Fruit fly (Drosophila melanogaster) whole organism, embryonic: ENCODE data around the gene Cpr78Cb.
A peak's percentile ranks its signal among the peaks of the same experiment; 100 is the strongest.

ENCODE experiments used
- Aef1 ChIP-seq: fragments of 200-800 bp; sonication (Bioruptor generic); IDR thresholded peaks from 3 replicates; pipeline ENCODE4 v1.3.6; 2022; ENCODE audit warnings: missing biosample characterization, missing genetic modification characterization
- Atf-2 ChIP-seq: fragments of 200-800 bp; sonication (Bioruptor generic); optimal IDR thresholded peaks from 2 replicates; lab custom pipeline; 2016; ENCODE audit warnings: missing biosample characterization, missing genetic modification characterization
- Atf3 ChIP-seq: fragments of 200-800 bp; sonication (Bioruptor generic); optimal IDR thresholded peaks from 3 replicates; lab custom pipeline; 2016; ENCODE audit warnings: missing biosample characterization, missing genetic modification characterization
- CG10274 ChIP-seq: fragments of 200-800 bp; sonication (Bioruptor generic); optimal IDR thresholded peaks from 3 replicates; lab custom pipeline; 2017; ENCODE audit warnings: missing biosample characterization, mild to moderate bottlenecking, missing genetic modification characterization
- CG10366 ChIP-seq: fragments of 200-800 bp; sonication (Bioruptor generic); IDR thresholded peaks from 2 replicates; pipeline ENCODE4 v1.3.6; 2022; ENCODE audit warnings: missing biosample characterization, missing genetic modification characterization
- CG10654 ChIP-seq: fragments of 200-800 bp; sonication (Bioruptor generic); optimal IDR thresholded peaks from 2 replicates; lab custom pipeline; 2016; ENCODE audit warnings: missing biosample characterization, missing genetic modification characterization
- CG11504 ChIP-seq: fragments of 200-800 bp; sonication (Bioruptor generic); optimal IDR thresholded peaks from 3 replicates; lab custom pipeline; 2019; ENCODE audit warnings: missing biosample characterization, mild to moderate bottlenecking, missing genetic modification characterization, moderate library complexity
- CG11696 ChIP-seq: fragments of 200-800 bp; sonication (Bioruptor generic); IDR thresholded peaks from 2 replicates; pipeline ENCODE4 v1.3.6; 2022; ENCODE audit warnings: missing biosample characterization, missing genetic modification characterization
- CG11723 ChIP-seq: fragments of 200-800 bp; sonication (Bioruptor generic); optimal IDR thresholded peaks from 2 replicates; lab custom pipeline; 2017; ENCODE audit warnings: missing biosample characterization, mild to moderate bottlenecking, missing genetic modification characterization
- CG12659 ChIP-seq: fragments of 200-800 bp; sonication (Bioruptor generic); optimal IDR thresholded peaks from 3 replicates; lab custom pipeline; 2017; ENCODE audit warnings: mild to moderate bottlenecking, missing biosample characterization, missing genetic modification reagents, missing genetic modification characterization
- CG13894 ChIP-seq: fragments of 200-800 bp; sonication (Bioruptor generic); optimal IDR thresholded peaks from 3 replicates; lab custom pipeline; 2018; ENCODE audit warnings: missing biosample characterization, mild to moderate bottlenecking, missing genetic modification characterization, moderate library complexity
- CG15479 ChIP-seq: fragments of 200-800 bp; sonication (Bioruptor generic); optimal IDR thresholded peaks from 3 replicates; lab custom pipeline; 2019; ENCODE audit warnings: missing biosample characterization, mild to moderate bottlenecking, missing genetic modification characterization, moderate library complexity
- CG16813 ChIP-seq: fragments of 200-800 bp; sonication (Bioruptor generic); IDR thresholded peaks from 3 replicates; pipeline ENCODE4 v1.3.6; 2022; ENCODE audit warnings: missing biosample characterization, missing genetic modification characterization; ENCODE audit not compliant: partially characterized antibody
- CG17328 ChIP-seq: fragments of 200-800 bp; sonication (Bioruptor generic); IDR thresholded peaks from 2 replicates; pipeline ENCODE4 v1.3.6; 2022; ENCODE audit warnings: missing biosample characterization, missing genetic modification characterization
- CG17829 ChIP-seq: fragments of 200-800 bp; optimal IDR thresholded peaks from 2 replicates; lab custom pipeline; 2019; ENCODE audit warnings: missing biosample characterization, mild to moderate bottlenecking, missing genetic modification characterization, moderate library complexity
- CG6254 ChIP-seq: fragments of 200-800 bp; sonication (Bioruptor generic); optimal IDR thresholded peaks from 3 replicates; lab custom pipeline; 2017; ENCODE audit warnings: mild to moderate bottlenecking, missing biosample characterization, missing genetic modification reagents, missing genetic modification characterization
- Camta ChIP-seq: fragments of 200-800 bp; sonication (Bioruptor generic); optimal IDR thresholded peaks from 2 replicates; lab custom pipeline; 2016; ENCODE audit warnings: missing biosample characterization, missing genetic modification characterization
- ERR ChIP-seq: fragments of 200-800 bp; sonication (Bioruptor generic); optimal IDR thresholded peaks from 2 replicates; lab custom pipeline; 2016; ENCODE audit warnings: missing biosample characterization, missing genetic modification characterization
- Gug ChIP-seq: fragments of 200-800 bp; sonication (Bioruptor generic); IDR thresholded peaks from 4 replicates; pipeline ENCODE4 v1.3.6; 2022; ENCODE audit warnings: missing biosample characterization, missing genetic modification characterization
- HmgD ChIP-seq: fragments of 200-800 bp; sonication (Bioruptor generic); optimal IDR thresholded peaks from 3 replicates; lab custom pipeline; 2016; ENCODE audit warnings: missing biosample characterization, missing genetic modification characterization
- Hmr ChIP-seq: fragments of 200-800 bp; sonication (Bioruptor generic); optimal IDR thresholded peaks from 3 replicates; lab custom pipeline; 2017; ENCODE audit warnings: mild to moderate bottlenecking, missing biosample characterization, missing genetic modification reagents, missing genetic modification characterization
- Hmx ChIP-seq: fragments of 200-800 bp; sonication (Bioruptor generic); optimal IDR thresholded peaks from 2 replicates; lab custom pipeline; 2016; ENCODE audit warnings: missing biosample characterization, missing genetic modification characterization
- MBD-R2 ChIP-seq: fragments of 200-800 bp; sonication (Bioruptor generic); IDR thresholded peaks from 2 replicates; pipeline ENCODE4 v1.3.6; 2022; ENCODE audit warnings: missing biosample characterization, missing genetic modification characterization
- Mes4 ChIP-seq: fragments of 200-800 bp; sonication (Bioruptor generic); optimal IDR thresholded peaks from 2 replicates; lab custom pipeline; 2016; ENCODE audit warnings: missing biosample characterization, missing genetic modification characterization
- NK7.1 ChIP-seq: fragments of 200-800 bp; sonication (Bioruptor generic); optimal IDR thresholded peaks from 3 replicates; lab custom pipeline; 2016; ENCODE audit warnings: missing biosample characterization, missing genetic modification characterization
- Optix ChIP-seq: fragments of 200-800 bp; sonication (Bioruptor generic); IDR thresholded peaks from 3 replicates; pipeline ENCODE4 v1.3.6; 2022; ENCODE audit warnings: missing biosample characterization, missing genetic modification characterization
- Sox100B ChIP-seq: fragments of 200-800 bp; sonication (Bioruptor generic); optimal IDR thresholded peaks from 3 replicates; lab custom pipeline; 2018; ENCODE audit warnings: missing biosample characterization, mild to moderate bottlenecking, missing genetic modification characterization
- Sox102F ChIP-seq: fragments of 200-800 bp; sonication (Bioruptor generic); optimal IDR thresholded peaks from 2 replicates; lab custom pipeline; 2018; ENCODE audit warnings: missing biosample characterization, mild to moderate bottlenecking, missing genetic modification characterization, moderate library complexity
- amos ChIP-seq: fragments of 200-800 bp; sonication (Bioruptor generic); IDR thresholded peaks from 2 replicates; pipeline ENCODE4 v1.3.6; 2022; ENCODE audit warnings: missing biosample characterization, missing genetic modification characterization; ENCODE audit not compliant: partially characterized antibody
- bab2 ChIP-seq: fragments of 200-800 bp; sonication (Bioruptor generic); optimal IDR thresholded peaks from 2 replicates; lab custom pipeline; 2016; ENCODE audit warnings: missing biosample characterization, missing genetic modification characterization
- bbx ChIP-seq: fragments of 200-800 bp; sonication (Bioruptor generic); IDR thresholded peaks from 2 replicates; pipeline ENCODE4 v1.3.6; 2022; ENCODE audit warnings: missing biosample characterization, missing genetic modification characterization; ENCODE audit not compliant: partially characterized antibody
- chm ChIP-seq: fragments of 200-800 bp; sonication (Bioruptor generic); IDR thresholded peaks from 2 replicates; pipeline ENCODE4 v1.3.6; 2022; ENCODE audit warnings: missing biosample characterization, missing genetic modification characterization
- crp ChIP-seq, 2 experiments: fragments of 200-800 bp; sonication (Bioruptor generic); optimal IDR thresholded peaks; 2 replicates in 1 of 2; 3 replicates in 1 of 2; lab custom pipeline; 2017; ENCODE audit warnings: missing biosample characterization in 2 of 2, missing genetic modification characterization in 2 of 2, mild to moderate bottlenecking in 1 of 2, moderate library complexity in 1 of 2
- exex ChIP-seq: fragments of 200-800 bp; sonication (Bioruptor generic); optimal IDR thresholded peaks from 4 replicates; lab custom pipeline; 2018; ENCODE audit warnings: missing biosample characterization, mild to moderate bottlenecking, missing genetic modification characterization, moderate library complexity
- fru ChIP-seq: fragments of >200 bp; optimal IDR thresholded peaks from 2 replicates; lab custom pipeline; 2017
- gcm2 ChIP-seq: fragments of 200-800 bp; sonication (Bioruptor generic); optimal IDR thresholded peaks from 2 replicates; lab custom pipeline; 2016; ENCODE audit warnings: missing biosample characterization, missing genetic modification characterization
- insv ChIP-seq, 2 experiments: fragments of 200-800 bp; sonication (Bioruptor generic); optimal IDR thresholded peaks; 3 replicates each; lab custom pipeline; 2016 to 2018; ENCODE audit warnings: missing biosample characterization in 2 of 2, missing genetic modification characterization in 2 of 2
- jumu ChIP-seq: fragments of 200-800 bp; sonication (Bioruptor generic); optimal IDR thresholded peaks from 3 replicates; lab custom pipeline; 2016; ENCODE audit warnings: missing biosample characterization, missing genetic modification characterization
- lab ChIP-seq: fragments of 200-800 bp; sonication (Bioruptor generic); optimal IDR thresholded peaks from 3 replicates; lab custom pipeline; 2017; ENCODE audit warnings: missing biosample characterization, missing genetic modification characterization, mild to moderate bottlenecking, moderate library complexity, missing genetic modification reagents
- lilli ChIP-seq: fragments of 200-800 bp; sonication (Bioruptor generic); optimal IDR thresholded peaks from 3 replicates; lab custom pipeline; 2016; ENCODE audit warnings: missing biosample characterization, missing genetic modification characterization
- lmd ChIP-seq: fragments of 200-800 bp; sonication (Bioruptor generic); IDR thresholded peaks from 2 replicates; pipeline ENCODE4 v1.3.6; 2022; ENCODE audit warnings: missing biosample characterization, missing genetic modification characterization
- nerfin-1 ChIP-seq: fragments of 200-800 bp; sonication (Bioruptor generic); optimal IDR thresholded peaks from 3 replicates; lab custom pipeline; 2019; ENCODE audit warnings: missing biosample characterization, mild to moderate bottlenecking, missing genetic modification characterization, moderate library complexity
- nom ChIP-seq: fragments of 200-800 bp; sonication (Bioruptor generic); optimal IDR thresholded peaks from 2 replicates; lab custom pipeline; 2017; ENCODE audit warnings: missing biosample characterization, missing genetic modification characterization, mild to moderate bottlenecking, moderate library complexity, missing genetic modification reagents
- pb ChIP-seq: fragments of 200-800 bp; sonication (Bioruptor generic); optimal IDR thresholded peaks from 3 replicates; lab custom pipeline; 2016; ENCODE audit warnings: missing biosample characterization, missing genetic modification characterization
- peb ChIP-seq: fragments of 200-800 bp; sonication (Bioruptor generic); IDR thresholded peaks from 2 replicates; pipeline ENCODE4 v1.3.6; 2022; ENCODE audit warnings: missing biosample characterization, missing genetic modification characterization
- pnt ChIP-seq: fragments of 200-800 bp; sonication (Bioruptor generic); optimal IDR thresholded peaks from 3 replicates; lab custom pipeline; 2016; ENCODE audit warnings: missing biosample characterization, missing genetic modification characterization
- ranshi ChIP-seq: fragments of 200-800 bp; sonication (Bioruptor generic); IDR thresholded peaks from 2 replicates; pipeline ENCODE4 v1.3.6; 2022; ENCODE audit warnings: missing biosample characterization, missing genetic modification characterization
- toy ChIP-seq: fragments of 200-800 bp; sonication (Bioruptor generic); IDR thresholded peaks from 2 replicates; pipeline ENCODE4 v1.3.6; 2022; ENCODE audit warnings: missing biosample characterization, missing genetic modification characterization
- twi ChIP-seq: fragments of 200-800 bp; optimal IDR thresholded peaks from 2 replicates; lab custom pipeline; 2019; ENCODE audit warnings: missing biosample characterization, mild to moderate bottlenecking, missing genetic modification characterization, moderate library complexity
- usp ChIP-seq: fragments of >200 bp; optimal IDR thresholded peaks from 2 replicates; lab custom pipeline; 2017; ENCODE audit warnings: missing biosample characterization, missing genetic modification characterization
- zen2 ChIP-seq: fragments of 200-800 bp; sonication (Bioruptor generic); IDR thresholded peaks from 3 replicates; pipeline ENCODE4 v1.3.6; 2022; ENCODE audit warnings: missing biosample characterization, missing genetic modification characterization; ENCODE audit not compliant: partially characterized antibody

The Cpr78Cb gene

dm6 chr3L:21280996-21281691 lies 13.1 kb upstream of the Cpr78Cb start, which contains the start of gene ppl (continued):
- TF ChIP-seq lilli (GFP tag; lab: Kevin White, UChicago), result no peak
- TF ChIP-seq CG11696 (GFP tag; lab: Robert Waterston, UW), result no peak
- TF ChIP-seq Sox102F (GFP tag; lab: Kevin White, UChicago), result no peak
- no peak for TF ChIP-seq jumu
- TF ChIP-seq CG10274 (GFP tag; lab: Kevin White, UChicago), result no peak
- TF ChIP-seq CG11723 (GFP tag; lab: Kevin White, UChicago), result no peak
- TF ChIP-seq pnt, result no peak
- TF ChIP-seq lmd (GFP tag; lab: Robert Waterston, UW), result no peak
- TF ChIP-seq Hmx (GFP tag; lab: Kevin White, UChicago), result no peak
- no peak for TF ChIP-seq CG6254 (GFP tag; lab: Kevin White, UChicago)
- TF ChIP-seq CG16813 (GFP tag; lab: Robert Waterston, UW), result peak; percentile 49; the same call in 2 of the 3 replicates
- TF ChIP-seq Hmr (GFP tag; lab: Kevin White, UChicago), result no peak
- TF ChIP-seq exex (tag; lab: Kevin White, UChicago), result peak; percentile 27
- TF ChIP-seq CG17829, result peak; percentile 29
- TF ChIP-seq amos (GFP tag; lab: Robert Waterston, UW), result peak; percentile 60; the same call in 1 of the 2 replicates
- no peak for TF ChIP-seq NK7.1 (GFP tag; lab: Kevin White, UChicago)
- TF ChIP-seq bab2 (GFP tag; lab: Kevin White, UChicago), result no peak
- no peak for TF ChIP-seq Atf-2 (GFP tag; lab: Kevin White, UChicago)
- TF ChIP-seq twi, result no peak
- TF ChIP-seq Atf3 (GFP tag; lab: Kevin White, UChicago), result no peak
- TF ChIP-seq toy (GFP tag; lab: Robert Waterston, UW), result no peak
- no peak for TF ChIP-seq fru (lab: Kevin White, UChicago)
- peak; percentile 9 for TF ChIP-seq CG12659 (GFP tag; lab: Kevin White, UChicago)
- TF ChIP-seq gcm2 (GFP tag; lab: Kevin White, UChicago), result no peak
- TF ChIP-seq CG15479 (GFP tag; lab: Kevin White, UChicago), result no peak
- no peak for TF ChIP-seq Aef1 (GFP tag; lab: Robert Waterston, UW)
- no peak for TF ChIP-seq peb (GFP tag; lab: Robert Waterston, UW)
- TF ChIP-seq Gug (GFP tag; lab: Robert Waterston, UW), result no peak
- TF ChIP-seq Mes4, result no peak
- peak; percentile 19 for TF ChIP-seq lab (GFP tag; lab: Kevin White, UChicago)
- TF ChIP-seq nerfin-1, result peak; percentile 13
- peak; percentile 49; the same call in 1 of the 2 replicates for TF ChIP-seq MBD-R2 (GFP tag; lab: Robert Waterston, UW)
- no peak for TF ChIP-seq CG10366 (GFP tag; lab: Robert Waterston, UW)
- no peak for TF ChIP-seq insv (GFP tag; optimal IDR thresholded peaks at IDR 0.05; lab: Kevin White, UChicago)
- peak; percentile 50 for TF ChIP-seq bbx (GFP tag; lab: Robert Waterston, UW)
- TF ChIP-seq zen2 (GFP tag; lab: Robert Waterston, UW), result no peak
- TF ChIP-seq Optix, result no peak
- TF ChIP-seq nom, result peak; percentile 0
- no peak for TF ChIP-seq ERR (GFP tag; lab: Kevin White, UChicago)
- peak; percentile 9 for TF ChIP-seq Sox100B (GFP tag; lab: Kevin White, UChicago)
- TF ChIP-seq HmgD (GFP tag; lab: Kevin White, UChicago), result no peak
- no peak for TF ChIP-seq crp (GFP tag; optimal IDR thresholded peaks at IDR 0.05; lab: Kevin White, UChicago)
- no peak for TF ChIP-seq CG11504
- TF ChIP-seq pb (GFP tag; lab: Kevin White, UChicago), result no peak
- TF ChIP-seq chm, result no peak
- TF ChIP-seq CG10654 (GFP tag; lab: Kevin White, UChicago), result no peak
- TF ChIP-seq usp (GFP tag; lab: Kevin White, UChicago), result no peak
- TF ChIP-seq CG13894 (tag; lab: Kevin White, UChicago), result no peak
- TF ChIP-seq ranshi (GFP tag; lab: Robert Waterston, UW), result no peak
- TF ChIP-seq CG17328 (GFP tag; lab: Robert Waterston, UW), result no peak
- TF ChIP-seq Camta (GFP tag; lab: Kevin White, UChicago), result no peak
